Worm (Caenorhabditis elegans) whole organism, dauer: ENCODE measurements around the gene gly-14.

ENCODE experiments used
- unc-62 ChIP-seq: sonication (generic microtip); optimal IDR thresholded peaks from 2 replicates; lab custom pipeline; 2017; ENCODE audit warnings: missing biosample characterization, missing genetic modification reagents, missing genetic modification characterization

gly-14 gene

ce11 chrIII:3502215-3502838 lies 9.3 kb upstream of the gly-14 start, which contains the start of gene M01F1.8:
Gene M01F1.8 (minus strand): TSS chrIII:3502549.
- TF ChIP-seq unc-62 = no peak

ce11 chrIII:3499850-3500249 lies 6.8 kb upstream of the gly-14 start:
- TF ChIP-seq unc-62 = no peak

- TF ChIP-seq unc-62 = no peak
Measured at ce11 chrIII:3498957-3499356, 5.9 kb upstream of the gly-14 start, which contains the start of gene M01F1.9. Gene M01F1.9 (minus strand): TSS chrIII:3499057.

- no peak for TF ChIP-seq unc-62
Measured at ce11 chrIII:3488224-3488623, 4.8 kb downstream of the gly-14 start, which contains the start of gene C34C12.7. Gene C34C12.7 (minus strand): TSS chrIII:3488341.

DNA sequence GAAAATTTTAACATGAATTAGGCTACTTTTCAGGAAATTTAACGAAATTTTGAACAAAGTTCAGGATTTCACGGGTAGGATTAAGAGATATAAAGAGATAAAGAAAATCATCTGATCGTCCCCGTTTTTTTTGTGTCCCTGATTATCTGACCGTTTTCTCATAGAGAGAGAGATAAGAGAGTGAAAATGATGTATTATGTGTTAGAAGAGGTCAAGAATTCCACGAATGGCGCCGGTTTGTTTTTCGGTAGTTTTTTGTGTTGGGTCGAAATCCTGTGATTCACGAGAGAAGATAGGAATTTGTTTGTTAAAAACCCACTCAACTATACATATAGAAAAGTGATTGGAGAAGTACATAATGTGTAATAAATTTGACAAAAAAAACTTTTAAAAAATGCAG lies 5.9 kb downstream of the gly-14 start:
- TF ChIP-seq unc-62 = no peak

DNA sequence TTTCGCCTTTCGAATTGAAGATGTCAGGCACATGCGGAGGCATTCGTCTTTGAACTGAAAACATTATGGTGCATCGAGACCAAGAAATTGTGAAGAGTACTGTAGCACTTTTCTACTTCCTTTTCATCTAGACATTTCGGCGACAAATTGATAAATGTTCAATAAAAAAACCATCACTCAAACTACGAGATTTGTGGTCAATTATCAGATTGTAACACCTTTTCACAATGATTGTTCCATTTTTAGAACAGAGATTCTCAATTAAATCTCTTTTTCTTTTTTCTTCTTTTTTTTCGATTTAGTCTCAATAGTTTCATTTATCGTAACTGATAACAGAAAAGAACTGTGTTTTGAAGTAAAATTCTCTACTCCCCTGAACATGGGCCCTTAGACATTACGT lies 7.0 kb downstream of the gly-14 start:
- no peak for TF ChIP-seq unc-62

DNA sequence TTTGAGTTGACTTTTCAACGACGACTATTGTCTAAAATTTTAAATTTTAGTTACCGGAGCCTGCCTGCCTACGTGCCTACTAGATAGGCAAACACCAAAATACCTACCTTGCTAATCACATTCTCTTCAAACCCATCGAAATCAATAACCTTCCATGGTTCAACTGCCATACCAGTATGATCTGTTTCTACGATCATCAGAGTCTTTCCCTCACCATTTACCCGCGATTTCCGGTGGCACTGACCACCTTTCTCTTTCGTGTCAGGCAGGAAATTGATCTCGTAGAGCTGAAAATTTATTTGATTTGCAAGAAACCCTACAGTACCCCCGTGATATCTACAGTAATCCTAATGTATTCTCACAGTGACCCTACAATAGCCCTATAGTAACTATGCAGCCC lies 8.0 kb downstream of the gly-14 start:
- TF ChIP-seq unc-62 = no peak

ce11 chrIII:3482291-3482690 lies 10.7 kb downstream of the gly-14 start, which contains the start of gene C34C12.6:
Gene C34C12.6 (plus strand): TSS chrIII:3482591.
- no peak for TF ChIP-seq unc-62

- TF ChIP-seq unc-62 = no peak
Measured at ce11 chrIII:3480950-3481349, 12.1 kb downstream of the gly-14 start.

ce11 chrIII:3480236-3480635 lies 12.8 kb downstream of the gly-14 start:
- no peak for TF ChIP-seq unc-62

DNA sequence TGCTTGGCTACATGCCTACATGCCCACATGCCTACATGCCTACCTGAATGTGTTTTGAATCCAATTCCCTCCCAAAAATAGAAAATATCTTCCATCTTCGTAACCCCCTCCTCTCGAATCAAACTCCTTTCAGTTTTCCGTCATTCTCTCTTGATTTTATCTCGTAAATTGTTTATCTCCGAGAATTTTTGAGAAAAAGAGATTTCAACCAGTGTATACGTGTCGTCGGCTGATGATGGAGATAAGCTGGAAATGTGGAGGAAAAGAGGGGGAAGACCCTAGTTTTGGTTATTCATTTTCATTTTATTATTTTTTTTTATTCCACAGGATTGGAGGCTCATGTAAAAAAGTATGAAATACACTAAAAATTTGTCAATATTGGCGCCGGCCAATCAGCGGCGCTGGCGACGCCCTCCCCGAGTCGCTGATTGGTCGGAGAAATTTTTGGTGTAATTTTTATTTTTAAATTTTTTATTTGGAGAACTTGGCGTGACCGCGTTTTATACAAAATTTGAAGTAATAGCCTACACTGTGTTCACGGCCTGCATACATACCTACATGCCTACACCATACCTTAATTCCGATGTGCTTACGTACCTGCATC lies 14.1 kb downstream of the gly-14 start:
- no peak for TF ChIP-seq unc-62

DNA sequence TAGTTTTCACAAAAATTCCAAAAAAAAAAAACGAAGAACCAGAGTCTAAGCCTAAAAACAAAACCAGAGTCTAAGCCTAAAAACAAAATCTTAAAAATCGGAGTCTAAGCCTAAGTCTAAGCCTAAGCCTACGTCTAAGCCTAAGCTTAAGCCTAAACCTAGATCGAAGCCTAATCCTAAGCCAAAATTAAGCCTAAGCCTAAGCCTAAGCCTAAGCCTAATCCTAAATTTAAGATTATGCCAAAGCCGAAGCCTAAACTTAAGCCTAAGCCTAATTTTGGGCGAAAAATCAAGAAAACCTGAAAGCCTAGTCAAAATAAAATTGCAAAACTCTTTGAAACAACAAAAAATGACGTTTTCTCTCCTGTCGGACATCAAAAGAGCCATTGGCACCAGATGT lies 15.7 kb downstream of the gly-14 start:
- TF ChIP-seq unc-62 = no peak

DNA sequence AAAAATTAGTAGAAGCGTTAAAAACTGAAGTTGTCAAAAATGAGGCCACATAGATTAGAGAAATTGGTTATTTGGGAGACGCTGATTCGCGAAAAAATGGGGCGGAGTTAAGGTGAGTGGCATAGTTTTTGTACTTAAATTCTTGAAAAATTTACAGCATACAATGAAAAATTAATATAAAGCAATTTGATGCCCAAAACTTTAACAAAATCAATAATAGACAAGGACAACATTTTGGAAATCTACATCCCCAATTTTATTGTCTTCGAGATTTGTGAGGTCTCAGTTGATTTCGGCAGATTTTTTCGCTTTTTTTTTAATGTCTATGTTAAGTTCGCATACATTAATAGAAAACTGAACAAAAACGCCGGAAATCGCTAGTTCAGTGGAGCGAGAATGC lies 16.8 kb downstream of the gly-14 start:
- TF ChIP-seq unc-62 = no peak

ce11 chrIII:3475497-3475896 lies 17.5 kb downstream of the gly-14 start, which contains the start of gene C34C12.9:
Gene C34C12.9 (minus strand): TSS chrIII:3475512.
- no peak for TF ChIP-seq unc-62

ce11 chrIII:3475014-3475413 lies 18.0 kb downstream of the gly-14 start:
- TF ChIP-seq unc-62 = no peak

DNA sequence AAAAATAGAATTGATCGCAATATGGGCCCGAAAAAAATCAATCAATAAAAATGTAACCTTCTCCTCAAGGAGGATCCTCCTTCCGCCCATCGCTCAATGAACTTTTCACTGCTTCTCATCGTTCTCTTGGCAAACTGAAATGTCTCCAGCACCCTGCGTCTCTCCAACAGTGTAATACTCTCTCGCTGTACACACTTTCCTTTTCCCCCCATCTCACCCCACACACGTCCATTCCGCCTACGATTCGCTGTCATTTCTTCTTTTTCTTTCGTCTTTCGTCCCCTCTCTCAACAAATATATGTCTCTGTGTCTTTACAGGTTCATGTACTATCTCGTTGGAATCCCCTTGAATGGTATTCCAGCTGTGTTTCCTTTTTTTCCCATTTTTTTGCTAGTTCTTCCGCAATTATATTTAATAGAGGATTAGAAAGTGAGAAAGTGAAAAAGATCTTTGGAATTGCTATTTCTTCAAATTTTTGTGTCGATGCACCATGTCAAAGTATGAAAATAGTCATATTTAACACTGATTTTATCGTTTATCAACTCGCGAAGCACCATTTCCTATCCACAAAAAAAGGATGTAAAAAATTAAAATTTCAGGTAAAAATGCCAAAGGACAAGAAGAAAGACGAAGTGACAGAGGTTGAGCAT lies 21.5 kb downstream of the gly-14 start, which contains the start of gene rsu-1:
Gene rsu-1, plus strand, starts transcription at position 601 of the 651 bp plus-strand sequence.
- no peak for TF ChIP-seq unc-62

DNA sequence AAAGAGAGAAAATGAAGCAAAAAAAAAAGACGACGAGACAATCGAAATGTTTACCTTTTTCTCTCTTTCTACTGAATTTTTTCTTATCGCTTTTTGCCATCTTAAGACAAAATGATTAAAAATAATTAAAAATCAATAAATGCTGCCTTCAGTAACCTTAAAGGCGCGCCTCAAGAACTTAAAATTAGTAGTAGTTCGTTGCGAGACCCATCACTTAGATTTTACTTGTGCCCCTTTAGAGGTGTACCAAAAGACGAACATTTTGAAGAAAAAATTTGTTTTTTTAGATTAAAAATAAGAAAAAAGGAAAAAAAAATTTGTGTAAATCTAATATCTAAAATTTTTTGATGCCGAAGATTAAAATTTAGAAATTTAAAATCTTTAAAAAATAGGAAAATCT lies 22.1 kb downstream of the gly-14 start:
- no peak for TF ChIP-seq unc-62

DNA sequence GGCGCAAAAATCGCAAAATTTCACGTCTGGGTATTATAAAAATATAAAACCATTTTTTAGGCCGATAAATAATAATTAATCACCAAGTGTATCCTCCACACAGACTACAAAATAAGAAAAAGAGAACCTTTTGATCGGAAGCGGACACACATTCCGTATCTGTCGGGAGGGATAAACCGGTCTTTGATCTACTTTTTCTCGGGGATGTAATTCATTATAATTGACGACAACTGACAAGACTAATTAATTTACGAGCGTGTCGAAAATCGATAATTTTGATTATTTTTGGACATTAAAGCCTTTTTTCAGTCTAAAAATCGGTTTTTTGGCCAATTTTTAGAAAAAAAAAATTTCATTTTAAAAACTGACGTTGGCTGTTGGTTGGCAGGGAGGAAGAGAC lies 22.6 kb downstream of the gly-14 start:
- TF ChIP-seq unc-62 = no peak
